Fruit fly (Drosophila melanogaster): ENCODE measurements around the gene tko.

DNA sequence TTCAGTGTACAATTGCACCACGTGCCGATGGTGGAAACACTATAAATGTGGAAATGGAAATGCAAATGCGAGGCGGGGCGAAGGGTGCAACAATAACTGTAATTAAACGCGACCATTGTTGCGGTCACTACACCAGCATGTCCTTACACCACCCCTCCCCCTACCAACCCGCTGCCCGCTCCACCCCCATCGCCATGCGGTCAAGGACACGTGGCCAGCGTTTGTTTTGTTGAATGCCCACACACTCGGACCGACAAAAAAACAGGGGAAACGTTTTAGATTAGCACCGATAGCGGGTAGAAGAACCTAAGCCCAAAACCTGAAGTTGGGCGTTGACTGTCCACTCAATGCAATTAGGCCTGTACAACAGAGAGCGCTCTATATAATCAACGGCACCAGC lies 49.3 kb downstream of the tko start:
- TF ChIP-seq CG18262 (tag; optimal IDR thresholded peaks at IDR 0.05) (no peak), odd (GFP tag; optimal IDR thresholded peaks at IDR 0.05) (no peak), en (GFP tag; optimal IDR thresholded peaks at IDR 0.05) (no peak), zf30C (GFP tag; optimal IDR thresholded peaks at IDR 0.05) (no peak), h (optimal IDR thresholded peaks at IDR 0.05) (no peak), Oli (tag; optimal IDR thresholded peaks at IDR 0.05) (no peak)
